Worm (Caenorhabditis elegans) whole organism, mixed stage, embryonic: ENCODE results near the gene C38C3.6.
A peak's percentile ranks its signal among the peaks of the same experiment; 100 is the strongest.

Source experiments
- M03D4.4 ChIP-seq: sonication (generic microtip); optimal IDR thresholded peaks from 2 replicates; lab custom pipeline; 2017; ENCODE audit warnings: mild to moderate bottlenecking, missing genetic modification characterization, missing compliant biosample characterization
- bed-3 ChIP-seq: fragments of 200-800 bp; sonication (Bioruptor generic); optimal IDR thresholded peaks from 3 replicates; lab custom pipeline; 2018; ENCODE audit warnings: mild to moderate bottlenecking, missing genetic modification characterization, moderate library complexity, missing compliant biosample characterization
- blmp-1 ChIP-seq: fragments of 150-350 bp; optimal IDR thresholded peaks from 2 replicates; lab custom pipeline; 2014; ENCODE audit warnings: missing biosample characterization, missing genetic modification characterization
- ceh-43 ChIP-seq: fragments of 200-800 bp; sonication (Bioruptor generic); optimal IDR thresholded peaks from 2 replicates; lab custom pipeline; 2018; ENCODE audit warnings: mild to moderate bottlenecking, missing genetic modification characterization, moderate library complexity, missing compliant biosample characterization
- ceh-83 ChIP-seq: fragments of 200-800 bp; sonication (Bioruptor generic); optimal IDR thresholded peaks from 2 replicates; lab custom pipeline; 2018; ENCODE audit warnings: mild to moderate bottlenecking, missing genetic modification characterization, missing compliant biosample characterization
- ces-1 ChIP-seq: fragments of 150-350 bp; optimal IDR thresholded peaks from 2 replicates; lab custom pipeline; 2014; ENCODE audit warnings: missing biosample characterization, missing genetic modification reagents, missing genetic modification characterization
- cnd-1 ChIP-seq: fragments of 200-800 bp; sonication (Bioruptor generic); optimal IDR thresholded peaks from 2 replicates; lab custom pipeline; 2018; ENCODE audit warnings: mild to moderate bottlenecking, missing genetic modification characterization, missing compliant biosample characterization
- elt-1 ChIP-seq: sonication (generic microtip); optimal IDR thresholded peaks from 2 replicates; lab custom pipeline; 2017; ENCODE audit warnings: missing genetic modification characterization, mild to moderate bottlenecking, missing compliant biosample characterization, antibody characterized with exemption, moderate library complexity, borderline replicate concordance; ENCODE audit not compliant: insufficient read depth
- flh-1 ChIP-seq: fragments of 200-800 bp; sonication (Bioruptor generic); optimal IDR thresholded peaks from 2 replicates; lab custom pipeline; 2018; ENCODE audit warnings: mild to moderate bottlenecking, missing genetic modification characterization, moderate library complexity, missing compliant biosample characterization
- ham-2 ChIP-seq: fragments of 200-800 bp; sonication (Bioruptor generic); optimal IDR thresholded peaks from 2 replicates; lab custom pipeline; 2018; ENCODE audit warnings: mild to moderate bottlenecking, missing genetic modification characterization, missing compliant biosample characterization
- hlh-1 ChIP-seq: fragments of 150-350 bp; optimal IDR thresholded peaks from 2 replicates; lab custom pipeline; 2014; ENCODE audit warnings: missing biosample characterization, missing genetic modification reagents, missing genetic modification characterization
- lin-13 ChIP-seq: fragments of 150-350 bp; optimal IDR thresholded peaks from 2 replicates; lab custom pipeline; 2014; ENCODE audit warnings: missing biosample characterization, missing genetic modification characterization
- lin-32 ChIP-seq: fragments of 200-800 bp; sonication (Bioruptor generic); optimal IDR thresholded peaks from 2 replicates; lab custom pipeline; 2018; ENCODE audit warnings: mild to moderate bottlenecking, missing genetic modification characterization, missing compliant biosample characterization
- mab-5 ChIP-seq: fragments of 150-350 bp; optimal IDR thresholded peaks from 2 replicates; lab custom pipeline; 2014; ENCODE audit warnings: missing biosample characterization, missing genetic modification characterization
- mep-1 ChIP-seq: fragments of 150-350 bp; optimal IDR thresholded peaks from 2 replicates; lab custom pipeline; 2017; ENCODE audit warnings: missing biosample characterization, missing genetic modification reagents, missing genetic modification characterization, inconsistent platforms
- mls-2 ChIP-seq: sonication (generic microtip); optimal IDR thresholded peaks from 2 replicates; lab custom pipeline; 2016; ENCODE audit warnings: mild to moderate bottlenecking, missing genetic modification characterization, moderate library complexity, missing compliant biosample characterization
- nhr-12 ChIP-seq: fragments of 150-350 bp; optimal IDR thresholded peaks from 2 replicates; lab custom pipeline; 2014; ENCODE audit warnings: missing biosample characterization, missing genetic modification characterization
- nhr-2 ChIP-seq: fragments of 150-350 bp; optimal IDR thresholded peaks from 2 replicates; lab custom pipeline; 2014; ENCODE audit warnings: missing biosample characterization, missing genetic modification characterization
- nhr-28 ChIP-seq: fragments of 150-350 bp; optimal IDR thresholded peaks from 2 replicates; lab custom pipeline; 2014; ENCODE audit warnings: missing biosample characterization, missing genetic modification characterization
- nhr-76 ChIP-seq: sonication (generic microtip); optimal IDR thresholded peaks from 2 replicates; lab custom pipeline; 2017; ENCODE audit warnings: missing biosample characterization, missing genetic modification characterization
- pha-4 ChIP-seq: fragments of 150-350 bp; optimal IDR thresholded peaks from 2 replicates; lab custom pipeline; 2018; ENCODE audit warnings: missing biosample characterization, missing genetic modification reagents, missing genetic modification characterization
- sem-2 ChIP-seq: fragments of 200-800 bp; sonication (Bioruptor generic); optimal IDR thresholded peaks from 2 replicates; lab custom pipeline; 2018; ENCODE audit warnings: mild to moderate bottlenecking, missing genetic modification characterization, missing compliant biosample characterization
- snpc-4 ChIP-seq: fragments of 150-350 bp; optimal IDR thresholded peaks from 2 replicates; lab custom pipeline; 2014; ENCODE audit warnings: missing biosample characterization, missing genetic modification characterization
- sptf-1 ChIP-seq: sonication (generic microtip); optimal IDR thresholded peaks from 2 replicates; lab custom pipeline; 2017; ENCODE audit warnings: mild to moderate bottlenecking, missing genetic modification characterization, moderate library complexity, missing compliant biosample characterization
- tbx-8 ChIP-seq: fragments of 200-800 bp; sonication (Bioruptor generic); optimal IDR thresholded peaks from 2 replicates; lab custom pipeline; 2018; ENCODE audit warnings: mild to moderate bottlenecking, missing genetic modification characterization, moderate library complexity, missing compliant biosample characterization
- unc-120 ChIP-seq: sonication (generic microtip); optimal IDR thresholded peaks from 2 replicates; lab custom pipeline; 2017; ENCODE audit warnings: missing genetic modification characterization, missing compliant biosample characterization; ENCODE audit not compliant: poor library complexity, severe bottlenecking
- unc-39 ChIP-seq: fragments of 150-350 bp; optimal IDR thresholded peaks from 2 replicates; lab custom pipeline; 2014; ENCODE audit warnings: missing biosample characterization, missing genetic modification characterization
- ztf-11 ChIP-seq: fragments of 150-350 bp; optimal IDR thresholded peaks from 2 replicates; lab custom pipeline; 2014; ENCODE audit warnings: missing biosample characterization, missing genetic modification characterization

Gene C38C3.6

DNA sequence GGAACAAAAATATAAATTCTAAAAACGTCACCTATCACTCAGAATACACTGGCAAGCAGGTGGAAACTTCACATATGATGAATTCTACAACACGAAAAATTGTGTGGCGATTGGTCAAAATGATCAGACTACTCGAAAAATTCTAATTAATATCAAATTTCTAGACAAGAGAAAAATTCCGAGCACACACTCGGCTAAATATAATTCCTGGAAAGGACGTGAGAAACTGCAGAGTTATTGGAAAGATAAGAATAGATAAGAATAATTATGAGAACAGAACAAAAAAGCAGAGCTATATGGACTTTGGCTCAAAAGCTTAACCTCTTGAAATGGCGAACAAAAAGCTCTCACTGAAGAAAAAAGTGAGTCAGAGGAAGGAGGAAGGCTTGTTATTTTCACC is 4.1 kb downstream of the C38C3.6 start:
- TF ChIP-seq unc-120 (no peak), ham-2 (GFP tag; lab: Kevin White, UChicago) (no peak), lin-32 (GFP tag; lab: Kevin White, UChicago) (no peak), bed-3 (GFP tag; lab: Kevin White, UChicago) (no peak), ceh-83 (GFP tag; lab: Kevin White, UChicago) (no peak), M03D4.4 (tag; lab: Kevin White, UChicago) (no peak), mab-5 (tag; lab: Kevin White, UChicago) (no peak), elt-1 (tag; lab: Kevin White, UChicago) (no peak), nhr-76 (tag; lab: Kevin White, UChicago) (no peak), sem-2 (GFP tag; lab: Kevin White, UChicago) (no peak), tbx-8 (GFP tag; lab: Kevin White, UChicago) (no peak), nhr-28 (tag; lab: Kevin White, UChicago) (no peak), lin-13 (tag; lab: Kevin White, UChicago) (no peak), cnd-1 (no peak), ces-1 (no peak)

DNA sequence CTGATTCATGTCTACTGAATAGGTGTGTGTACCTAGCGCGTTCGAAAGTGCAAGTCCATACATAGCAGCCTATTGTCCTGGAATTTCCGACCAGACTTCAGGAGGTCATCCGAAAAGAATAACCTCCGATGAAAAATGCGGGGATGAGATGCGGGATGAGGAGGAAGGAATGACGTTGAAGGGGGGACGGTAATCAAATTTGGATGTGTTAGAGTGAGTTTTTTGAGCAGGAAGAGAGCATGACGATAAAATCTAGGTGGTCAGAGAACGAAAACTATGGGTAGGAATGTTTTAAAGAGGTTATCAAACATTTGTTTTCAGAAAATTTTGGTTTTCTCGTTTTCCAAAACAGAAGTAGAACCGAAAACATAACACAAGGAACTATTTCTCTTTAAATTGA is 5.4 kb downstream of the C38C3.6 start:
- TF ChIP-seq elt-1 (tag; lab: Kevin White, UChicago) (no peak), flh-1 (GFP tag; lab: Kevin White, UChicago) (no peak)
- TF ChIP-seq, all 35 proteins: peak for 0

DNA sequence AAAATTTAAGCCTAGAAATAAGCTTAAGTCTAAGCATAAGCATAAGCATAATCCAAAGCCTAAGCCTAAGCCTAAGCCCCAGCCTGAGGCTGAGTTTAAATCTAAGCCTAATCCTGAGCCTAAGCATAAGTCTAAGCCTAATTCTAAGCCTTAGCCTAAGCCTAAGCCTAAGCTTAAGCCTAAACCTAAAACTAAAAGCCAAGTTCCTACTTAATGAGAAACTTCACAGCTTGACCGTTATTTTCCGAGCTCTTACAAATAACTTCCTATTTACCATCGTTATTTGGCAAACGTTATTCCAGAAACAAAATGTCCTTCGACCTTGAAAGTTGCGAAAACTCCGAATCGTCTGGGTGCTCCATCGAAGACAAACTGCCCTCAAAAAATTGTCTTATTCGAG is 9.7 kb downstream of the C38C3.6 start, which contains the start of gene C38C3.4:
C38C3.4 (plus strand) TSS at position 301 of the 400 bp plus-strand sequence.
- no peak for TF ChIP-seq lin-32 (GFP tag; lab: Kevin White, UChicago)
- TF ChIP-seq lin-13 (tag; lab: Kevin White, UChicago), result no peak
- no peak for TF ChIP-seq ham-2 (GFP tag; lab: Kevin White, UChicago)
- TF ChIP-seq nhr-76 (tag; lab: Kevin White, UChicago), result no peak
- no peak for TF ChIP-seq nhr-2 (tag; lab: Kevin White, UChicago)
- no peak for TF ChIP-seq ztf-11 (tag; lab: Kevin White, UChicago)
- TF ChIP-seq ceh-83 (GFP tag; lab: Kevin White, UChicago), result no peak
- TF ChIP-seq snpc-4 (tag; lab: Kevin White, UChicago), result no peak
- no peak for TF ChIP-seq pha-4
- no peak for TF ChIP-seq M03D4.4 (tag; lab: Kevin White, UChicago)
- no peak for TF ChIP-seq sem-2 (GFP tag; lab: Kevin White, UChicago)
- TF ChIP-seq bed-3 (GFP tag; lab: Kevin White, UChicago), result no peak
- no peak for TF ChIP-seq blmp-1 (tag; lab: Kevin White, UChicago)
- TF ChIP-seq flh-1 (GFP tag; lab: Kevin White, UChicago), result no peak
- TF ChIP-seq hlh-1 (tag; lab: Kevin White, UChicago), result no peak
- no peak for TF ChIP-seq nhr-28 (tag; lab: Kevin White, UChicago)
- no peak for TF ChIP-seq cnd-1
- TF ChIP-seq unc-39 (tag; lab: Kevin White, UChicago), result no peak
- TF ChIP-seq mls-2 (tag; lab: Kevin White, UChicago), result no peak
- TF ChIP-seq nhr-12 (tag; lab: Kevin White, UChicago), result no peak

DNA sequence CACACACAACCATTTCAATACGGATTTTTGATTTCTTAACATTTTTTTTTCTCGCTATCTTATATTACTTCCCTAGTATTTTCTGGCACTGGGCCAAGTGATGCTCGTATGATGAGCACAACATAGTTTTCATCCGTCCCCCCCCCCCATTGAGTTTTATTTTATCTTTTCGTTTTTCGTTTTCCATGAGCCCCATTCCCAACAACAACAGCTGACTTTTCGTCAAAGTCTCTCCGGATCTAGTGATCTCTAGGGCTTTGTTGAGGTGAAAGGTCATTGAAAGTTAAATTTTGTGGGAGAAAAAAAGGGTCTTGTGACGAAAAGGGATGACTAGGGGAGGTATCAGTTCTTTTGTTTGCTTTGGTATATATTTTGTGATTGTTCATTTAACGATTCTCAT is 10.6 kb downstream of the C38C3.6 start:
- TF ChIP-seq elt-1 (tag; lab: Kevin White, UChicago) (no peak), hlh-1 (tag; lab: Kevin White, UChicago) (peak; percentile 69)

DNA sequence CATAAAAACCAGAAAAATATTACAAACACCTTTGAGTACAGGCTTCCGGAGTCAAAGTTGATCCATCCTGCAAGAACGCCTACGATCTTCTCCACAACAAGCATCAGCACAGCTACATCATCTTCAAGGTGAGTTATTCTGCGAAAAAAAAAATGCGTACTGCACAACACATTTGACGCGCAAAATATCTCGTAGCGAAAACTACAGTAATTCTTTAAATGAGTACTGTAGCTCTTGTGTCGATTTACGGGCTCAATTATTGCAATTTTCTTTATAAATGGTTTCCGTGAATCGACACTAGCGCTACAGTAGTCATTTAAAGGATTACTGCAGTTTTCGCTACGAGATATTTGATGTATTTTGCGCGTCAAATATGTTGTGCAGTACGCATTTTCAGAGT is 14.6 kb downstream of the C38C3.6 start:
- no peak for TF ChIP-seq lin-32 (GFP tag; lab: Kevin White, UChicago)
- TF ChIP-seq elt-1 (tag; lab: Kevin White, UChicago), result no peak
- no peak for TF ChIP-seq M03D4.4 (tag; lab: Kevin White, UChicago)
- TF ChIP-seq ceh-83 (GFP tag; lab: Kevin White, UChicago), result no peak
- TF ChIP-seq mls-2 (tag; lab: Kevin White, UChicago), result no peak
- TF ChIP-seq nhr-2 (tag; lab: Kevin White, UChicago), result no peak
- TF ChIP-seq nhr-28 (tag; lab: Kevin White, UChicago), result no peak
- TF ChIP-seq unc-120, result no peak
- no peak for TF ChIP-seq unc-39 (tag; lab: Kevin White, UChicago)
- no peak for TF ChIP-seq cnd-1
- no peak for TF ChIP-seq blmp-1 (tag; lab: Kevin White, UChicago)
- TF ChIP-seq mep-1, result no peak
- no peak for TF ChIP-seq nhr-12 (tag; lab: Kevin White, UChicago)
- TF ChIP-seq sem-2 (GFP tag; lab: Kevin White, UChicago), result no peak
- no peak for TF ChIP-seq ces-1
- TF ChIP-seq sptf-1 (tag; lab: Kevin White, UChicago), result no peak
- no peak for TF ChIP-seq bed-3 (GFP tag; lab: Kevin White, UChicago)
- TF ChIP-seq ham-2 (GFP tag; lab: Kevin White, UChicago), result no peak
- TF ChIP-seq ceh-43 (GFP tag; lab: Kevin White, UChicago), result no peak
